Worm (Caenorhabditis elegans): Measurements from ENCODE around the gene Y41E3.13.
A peak's percentile ranks its signal among the peaks of the same experiment; 100 is the strongest.

Y41E3.13 gene

DNA sequence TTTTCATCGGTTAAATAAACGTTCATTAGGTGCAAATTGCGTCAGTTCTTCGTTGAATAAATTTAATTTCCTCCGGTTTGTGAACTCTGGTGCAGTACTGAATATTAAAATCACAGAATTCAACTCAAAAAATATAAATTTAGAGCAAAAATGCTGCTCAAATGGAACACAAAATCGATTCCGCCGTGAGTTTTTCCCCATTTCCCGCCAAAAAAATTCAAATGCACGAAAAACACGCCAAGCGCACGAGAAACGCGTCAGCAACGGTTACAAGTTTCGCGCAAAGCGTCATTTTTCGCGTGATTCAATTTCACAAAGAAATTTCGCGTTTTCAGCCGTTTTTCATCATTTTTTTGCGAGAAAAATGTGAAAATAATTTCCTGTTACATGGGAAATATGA, 18.6 kb upstream of the Y41E3.13 start, which contains the start of gene hrpu-1:
Gene hrpu-1, plus strand, starts transcription at position 140 of the 400 bp plus-strand sequence.
- TF ChIP-seq scrt-1 (GFP tag; IDR thresholded peaks at IDR 0.05) (no peak), hnd-1 (tag; optimal IDR thresholded peaks at IDR 0.05) (no peak), aly-1 (tag; optimal IDR thresholded peaks at IDR 0.05) (no peak), hmg-4 (GFP tag; optimal IDR thresholded peaks at IDR 0.05) (peak; percentile 24), ceh-13 (GFP tag; optimal IDR thresholded peaks at IDR 0.05) (no peak), ceh-36 (tag; optimal IDR thresholded peaks at IDR 0.05) (no peak), F13C5.2 (tag; optimal IDR thresholded peaks at IDR 0.05) (peak; percentile 46), tra-4 (tag; optimal IDR thresholded peaks at IDR 0.05) (no peak), flt-1 (GFP tag; IDR thresholded peaks at IDR 0.05) (no peak), ama-1 (optimal IDR thresholded peaks at IDR 0.05) (peak; percentile 31), sea-1 (GFP tag; conservative IDR thresholded peaks at IDR 0.05) (no peak), pes-1 (GFP tag; IDR thresholded peaks at IDR 0.05) (peak; percentile 17; the same call in 1 of the 2 replicates), tbx-11 (GFP tag; IDR thresholded peaks at IDR 0.05) (no peak), tbx-37 (GFP tag; conservative IDR thresholded peaks at IDR 0.05) (no peak), hmbx-1 (tag; optimal IDR thresholded peaks at IDR 0.05) (no peak), ets-7 (tag; optimal IDR thresholded peaks at IDR 0.05) (no peak), B0310.2 (tag; optimal IDR thresholded peaks at IDR 0.05) (no peak)

DNA sequence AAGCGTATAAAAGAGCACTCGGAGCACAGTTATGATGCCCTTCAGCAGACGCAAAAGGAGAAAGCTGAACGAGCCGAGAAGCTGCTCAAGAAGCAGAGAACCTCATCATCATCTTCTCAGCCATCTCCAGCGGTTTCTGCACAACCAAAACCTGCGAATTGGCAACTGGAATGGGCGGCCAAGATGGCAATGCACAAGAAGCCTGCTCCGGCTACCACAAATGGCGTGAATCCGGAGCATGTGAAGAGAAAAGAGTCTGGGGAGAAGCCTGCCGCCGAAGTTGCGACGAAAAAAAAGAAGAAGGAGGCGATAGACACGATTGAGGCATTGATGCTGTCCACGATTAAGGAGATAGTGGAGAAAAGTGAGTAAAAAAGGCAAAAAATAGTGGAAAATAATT, 17.0 kb upstream of the Y41E3.13 start:
- TF ChIP-seq tbx-11 (GFP tag; IDR thresholded peaks at IDR 0.05): no peak
- TF ChIP-seq tbx-37 (GFP tag; conservative IDR thresholded peaks at IDR 0.05): no peak
- TF ChIP-seq ama-1 (optimal IDR thresholded peaks at IDR 0.05): no peak
- TF ChIP-seq hmbx-1 (tag; optimal IDR thresholded peaks at IDR 0.05): no peak
- TF ChIP-seq tra-4 (tag; optimal IDR thresholded peaks at IDR 0.05): no peak
- no peak for TF ChIP-seq hmg-4 (GFP tag; optimal IDR thresholded peaks at IDR 0.05)
- TF ChIP-seq aly-1 (tag; optimal IDR thresholded peaks at IDR 0.05): no peak
- TF ChIP-seq ceh-36 (tag; optimal IDR thresholded peaks at IDR 0.05): no peak
- TF ChIP-seq hnd-1 (tag; optimal IDR thresholded peaks at IDR 0.05): no peak
- TF ChIP-seq ets-7 (tag; optimal IDR thresholded peaks at IDR 0.05): no peak
- TF ChIP-seq ceh-13 (GFP tag; optimal IDR thresholded peaks at IDR 0.05): no peak
- no peak for TF ChIP-seq scrt-1 (GFP tag; IDR thresholded peaks at IDR 0.05)
- no peak for TF ChIP-seq pes-1 (GFP tag; IDR thresholded peaks at IDR 0.05)
- no peak for TF ChIP-seq flt-1 (GFP tag; IDR thresholded peaks at IDR 0.05)
- TF ChIP-seq F13C5.2 (tag; optimal IDR thresholded peaks at IDR 0.05): no peak
- no peak for TF ChIP-seq sea-1 (GFP tag; conservative IDR thresholded peaks at IDR 0.05)
- no peak for TF ChIP-seq B0310.2 (tag; optimal IDR thresholded peaks at IDR 0.05)

DNA sequence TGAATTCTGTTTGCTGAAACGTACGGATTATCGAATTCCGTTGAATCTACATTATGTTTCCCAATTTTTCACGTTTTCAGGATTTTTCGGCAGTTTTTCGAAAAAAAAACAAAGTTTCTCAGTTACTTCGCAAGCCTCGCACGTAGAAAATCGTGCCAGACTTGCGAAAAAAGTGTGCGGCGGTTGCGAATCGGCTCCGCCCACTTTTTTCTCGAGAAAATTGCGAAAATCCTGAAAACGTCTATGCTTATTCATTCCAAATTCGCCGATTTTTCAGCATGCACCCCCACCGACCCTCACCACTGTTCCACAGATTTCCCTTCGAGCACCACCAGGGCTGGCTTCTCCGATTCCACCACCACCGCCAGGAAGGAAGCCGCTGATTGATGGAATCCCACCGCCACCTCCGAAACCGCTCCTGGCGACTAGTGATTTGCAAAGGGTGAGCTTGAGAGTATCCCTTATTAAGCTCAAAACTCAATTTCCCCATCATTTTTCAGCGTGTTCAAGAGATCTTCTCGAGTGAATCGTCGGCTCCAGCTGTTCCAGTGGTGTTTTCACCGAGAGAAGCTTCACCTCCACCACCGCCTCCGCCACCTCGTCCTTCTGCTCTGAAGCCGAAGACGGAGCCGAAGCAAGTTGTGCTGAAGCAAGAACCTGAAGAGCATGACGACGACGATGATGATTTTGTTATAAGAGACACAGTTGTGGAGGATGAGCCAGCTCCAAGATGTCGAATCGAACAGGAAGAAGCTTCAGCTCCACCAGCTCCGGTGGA, 15.7 kb upstream of the Y41E3.13 start:
- TF ChIP-seq scrt-1 (GFP tag; IDR thresholded peaks at IDR 0.05): no peak
- no peak for TF ChIP-seq ceh-36 (tag; optimal IDR thresholded peaks at IDR 0.05)
- no peak for TF ChIP-seq aly-1 (tag; optimal IDR thresholded peaks at IDR 0.05)
- peak; percentile 36 for TF ChIP-seq ama-1 (optimal IDR thresholded peaks at IDR 0.05)

ce11 chrIV:15046162-15046561, 11.9 kb upstream of the Y41E3.13 start:
- TF ChIP-seq sea-1 (GFP tag; conservative IDR thresholded peaks at IDR 0.05) (no peak; the same call in 1 of the 2 replicates), ceh-13 (GFP tag; optimal IDR thresholded peaks at IDR 0.05) (no peak), pes-1 (GFP tag; IDR thresholded peaks at IDR 0.05) (no peak), tbx-11 (GFP tag; IDR thresholded peaks at IDR 0.05) (no peak), ets-7 (tag; optimal IDR thresholded peaks at IDR 0.05) (no peak), ceh-36 (tag; optimal IDR thresholded peaks at IDR 0.05) (no peak), B0310.2 (tag; optimal IDR thresholded peaks at IDR 0.05) (no peak)

DNA sequence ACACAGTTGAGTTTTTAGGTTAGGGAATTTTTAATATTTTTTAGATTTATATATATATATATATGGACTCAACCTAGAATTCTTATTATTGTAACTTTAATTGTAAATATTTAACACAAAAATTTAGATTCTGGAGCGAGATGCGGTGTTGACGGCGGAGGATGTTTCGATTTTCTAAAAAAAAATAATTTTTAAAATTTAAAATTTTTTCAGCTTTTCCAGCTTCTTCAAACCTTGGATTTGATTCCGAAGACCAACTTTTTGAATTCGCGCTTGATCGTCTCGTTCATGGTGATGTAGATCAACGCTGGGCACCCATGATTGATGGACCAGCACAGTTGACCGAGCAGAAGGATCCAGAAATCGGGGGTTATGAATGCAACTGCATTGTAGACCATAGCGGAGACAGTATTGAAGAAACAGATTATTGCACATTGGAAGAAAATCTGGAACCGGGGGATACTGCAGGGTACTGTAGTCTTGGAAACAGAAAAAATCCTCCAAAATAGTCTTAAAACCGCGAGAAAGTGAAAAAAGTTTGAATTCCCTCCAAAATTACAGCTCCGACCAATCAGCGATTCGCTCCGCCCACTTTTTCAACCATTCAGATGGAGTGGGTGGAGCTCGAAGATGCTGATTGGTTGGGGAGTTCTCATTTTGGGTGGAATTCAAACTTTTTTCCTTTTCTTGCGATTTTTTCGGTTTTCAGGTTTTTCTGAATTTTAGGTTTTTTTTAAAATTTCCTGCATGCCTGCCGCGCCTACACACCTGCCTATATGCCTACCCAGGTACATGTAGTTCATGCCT, 8.6 kb upstream of the Y41E3.13 start:
- TF ChIP-seq B0310.2 (tag; optimal IDR thresholded peaks at IDR 0.05) (no peak), ama-1 (optimal IDR thresholded peaks at IDR 0.05) (peak; percentile 91)

DNA sequence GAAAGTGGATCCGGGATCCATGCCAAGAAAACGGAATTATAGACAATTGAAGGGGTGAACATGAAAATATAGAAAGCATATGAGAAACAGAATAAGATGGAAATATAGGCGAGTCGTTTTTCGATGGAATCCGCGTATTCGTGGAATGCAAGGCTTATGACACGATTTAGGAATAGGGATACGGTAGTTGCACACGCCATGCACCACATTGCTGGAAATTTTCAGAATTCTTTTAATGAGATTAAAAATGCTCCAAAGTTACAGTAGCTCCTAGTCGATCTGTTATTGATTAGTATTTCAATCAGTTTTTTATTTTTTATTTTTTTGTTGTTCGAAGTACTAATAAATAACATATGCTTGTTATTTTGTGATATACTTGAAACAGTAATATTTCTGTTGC, 7.0 kb upstream of the Y41E3.13 start:
- no peak for TF ChIP-seq hmg-4 (GFP tag; optimal IDR thresholded peaks at IDR 0.05)
- TF ChIP-seq F13C5.2 (tag; optimal IDR thresholded peaks at IDR 0.05): no peak

- no peak for TF ChIP-seq hmbx-1 (tag; optimal IDR thresholded peaks at IDR 0.05)
- no peak for TF ChIP-seq hmg-4 (GFP tag; optimal IDR thresholded peaks at IDR 0.05)
- TF ChIP-seq aly-1 (tag; optimal IDR thresholded peaks at IDR 0.05): no peak
- no peak for TF ChIP-seq scrt-1 (GFP tag; IDR thresholded peaks at IDR 0.05)
- TF ChIP-seq tbx-37 (GFP tag; conservative IDR thresholded peaks at IDR 0.05): no peak
- TF ChIP-seq tra-4 (tag; optimal IDR thresholded peaks at IDR 0.05): no peak
- no peak for TF ChIP-seq pes-1 (GFP tag; IDR thresholded peaks at IDR 0.05)
- no peak for TF ChIP-seq B0310.2 (tag; optimal IDR thresholded peaks at IDR 0.05)
- TF ChIP-seq flt-1 (GFP tag; IDR thresholded peaks at IDR 0.05): no peak
- TF ChIP-seq ets-7 (tag; optimal IDR thresholded peaks at IDR 0.05): no peak
- no peak for TF ChIP-seq sea-1 (GFP tag; conservative IDR thresholded peaks at IDR 0.05)
- no peak for TF ChIP-seq hnd-1 (tag; optimal IDR thresholded peaks at IDR 0.05)
- no peak for TF ChIP-seq ama-1 (optimal IDR thresholded peaks at IDR 0.05)
- no peak for TF ChIP-seq ceh-13 (GFP tag; optimal IDR thresholded peaks at IDR 0.05)
- no peak for TF ChIP-seq tbx-11 (GFP tag; IDR thresholded peaks at IDR 0.05)
- no peak for TF ChIP-seq ceh-36 (tag; optimal IDR thresholded peaks at IDR 0.05)
- no peak for TF ChIP-seq F13C5.2 (tag; optimal IDR thresholded peaks at IDR 0.05)
Observed at ce11 chrIV:15053271-15053670, 4.8 kb upstream of the Y41E3.13 start, which contains the start of gene srt-47. Gene srt-47, minus strand, starts transcription at chrIV:15053371.

All from whole organism, early embryonic.